Fruit fly (Drosophila melanogaster) whole organism, embryonic: ENCODE results near the gene CG34296.
A peak's percentile ranks its signal among the peaks of the same experiment; 100 is the strongest.

Experiments
- CG10959 ChIP-seq: fragments of 200-800 bp; sonication (Bioruptor generic); IDR thresholded peaks from 2 replicates; pipeline ENCODE4 v1.3.6; 2022; ENCODE audit warnings: missing biosample characterization, missing genetic modification characterization
- CG1233 ChIP-seq: fragments of 200-800 bp; sonication (Bioruptor generic); optimal IDR thresholded peaks from 4 replicates; lab custom pipeline; 2018; ENCODE audit warnings: missing biosample characterization, mild to moderate bottlenecking, missing genetic modification characterization
- CG12659 ChIP-seq: fragments of 200-800 bp; sonication (Bioruptor generic); optimal IDR thresholded peaks from 3 replicates; lab custom pipeline; 2017; ENCODE audit warnings: mild to moderate bottlenecking, missing biosample characterization, missing genetic modification reagents, missing genetic modification characterization
- CG12769 ChIP-seq: fragments of 200-800 bp; sonication (Bioruptor generic); optimal IDR thresholded peaks from 2 replicates; lab custom pipeline; 2019; ENCODE audit warnings: missing biosample characterization, mild to moderate bottlenecking, missing genetic modification characterization, moderate library complexity
- CG13123 ChIP-seq: fragments of 200-800 bp; sonication (Bioruptor generic); optimal IDR thresholded peaks from 2 replicates; lab custom pipeline; 2016; ENCODE audit warnings: missing biosample characterization, missing genetic modification characterization
- CG13424 ChIP-seq: fragments of 200-800 bp; sonication (Bioruptor generic); optimal IDR thresholded peaks from 2 replicates; lab custom pipeline; 2019; ENCODE audit warnings: missing biosample characterization, mild to moderate bottlenecking, missing genetic modification characterization, moderate library complexity
- CG15269 ChIP-seq: fragments of 200-800 bp; sonication (Bioruptor generic); optimal IDR thresholded peaks from 2 replicates; lab custom pipeline; 2018; ENCODE audit warnings: missing biosample characterization, mild to moderate bottlenecking, missing genetic modification characterization, moderate library complexity
- CG17568 ChIP-seq: fragments of 200-800 bp; sonication (Bioruptor generic); optimal IDR thresholded peaks from 2 replicates; lab custom pipeline; 2018; ENCODE audit warnings: missing biosample characterization, mild to moderate bottlenecking, missing genetic modification characterization, moderate library complexity
- CG18764 ChIP-seq: fragments of 200-800 bp; sonication (Bioruptor generic); optimal IDR thresholded peaks from 3 replicates; lab custom pipeline; 2016; ENCODE audit warnings: missing biosample characterization, missing genetic modification characterization
- CG2116 ChIP-seq: fragments of 200-800 bp; sonication (Bioruptor generic); optimal IDR thresholded peaks from 3 replicates; lab custom pipeline; 2018; ENCODE audit warnings: missing biosample characterization, mild to moderate bottlenecking, missing genetic modification characterization
- CG3065 ChIP-seq: fragments of 200-800 bp; sonication (Bioruptor generic); optimal IDR thresholded peaks from 2 replicates; lab custom pipeline; 2016; ENCODE audit warnings: missing biosample characterization, missing genetic modification characterization
- CG32532 ChIP-seq: fragments of 200-800 bp; sonication (Bioruptor generic); IDR thresholded peaks from 2 replicates; pipeline ENCODE4 v1.3.6; 2022; ENCODE audit warnings: missing biosample characterization, missing genetic modification characterization
- CG32772 ChIP-seq: fragments of 200-800 bp; sonication (Bioruptor generic); IDR thresholded peaks from 2 replicates; pipeline ENCODE4 v1.3.6; 2022; ENCODE audit warnings: missing biosample characterization, missing genetic modification characterization
- CG3838 ChIP-seq: fragments of 200-800 bp; sonication (Bioruptor generic); optimal IDR thresholded peaks from 3 replicates; lab custom pipeline; 2016; ENCODE audit warnings: missing biosample characterization, missing genetic modification characterization
- CG4730 ChIP-seq: fragments of 200-800 bp; sonication (Bioruptor generic); IDR thresholded peaks from 2 replicates; pipeline ENCODE4 v1.3.6; 2022; ENCODE audit warnings: missing biosample characterization, missing genetic modification characterization
- CG6683 ChIP-seq: fragments of 200-800 bp; sonication (Bioruptor generic); optimal IDR thresholded peaks from 2 replicates; lab custom pipeline; 2017; ENCODE audit warnings: missing biosample characterization, mild to moderate bottlenecking, missing genetic modification characterization, missing genetic modification reagents
- CG7271 ChIP-seq: fragments of 200-800 bp; sonication (Bioruptor generic); optimal IDR thresholded peaks from 2 replicates; lab custom pipeline; 2018; ENCODE audit warnings: missing biosample characterization, mild to moderate bottlenecking, missing genetic modification characterization, moderate library complexity
- CG7745 ChIP-seq: fragments of 200-800 bp; sonication (Bioruptor generic); optimal IDR thresholded peaks from 2 replicates; lab custom pipeline; 2018; ENCODE audit warnings: missing biosample characterization, mild to moderate bottlenecking, missing genetic modification characterization, moderate library complexity
- Dip3 ChIP-seq: fragments of 200-800 bp; sonication (Bioruptor generic); optimal IDR thresholded peaks from 3 replicates; lab custom pipeline; 2016; ENCODE audit warnings: missing biosample characterization, missing genetic modification characterization
- Eip74EF ChIP-seq, 2 experiments: fragments of 200-800 bp in 1 of 2; fragments of >200 bp in 1 of 2; sonication (Bioruptor generic) in 1 of 2; optimal IDR thresholded peaks; 2 replicates each; lab custom pipeline; 2017 to 2019; ENCODE audit warnings: missing biosample characterization in 2 of 2, missing genetic modification characterization in 2 of 2, mild to moderate bottlenecking in 1 of 2, moderate library complexity in 1 of 2
- Hmr ChIP-seq: fragments of 200-800 bp; sonication (Bioruptor generic); optimal IDR thresholded peaks from 3 replicates; lab custom pipeline; 2017; ENCODE audit warnings: mild to moderate bottlenecking, missing biosample characterization, missing genetic modification reagents, missing genetic modification characterization
- Lhr ChIP-seq: fragments of 200-800 bp; sonication (Bioruptor generic); optimal IDR thresholded peaks from 3 replicates; lab custom pipeline; 2017; ENCODE audit warnings: mild to moderate bottlenecking, missing biosample characterization, missing genetic modification reagents, missing genetic modification characterization
- Lpt ChIP-seq: fragments of >200 bp; optimal IDR thresholded peaks from 2 replicates; lab custom pipeline; 2018; ENCODE audit warnings: missing biosample characterization, missing genetic modification characterization
- Mrtf ChIP-seq: fragments of 200-800 bp; sonication (Bioruptor generic); IDR thresholded peaks from 3 replicates; pipeline ENCODE4 v1.3.6; 2022; ENCODE audit warnings: missing biosample characterization, missing genetic modification characterization
- NFAT ChIP-seq: fragments of 200-800 bp; sonication (Bioruptor generic); IDR thresholded peaks from 2 replicates; pipeline ENCODE4 v1.3.6; 2022; ENCODE audit warnings: missing biosample characterization, missing genetic modification characterization
- NK7.1 ChIP-seq: fragments of 200-800 bp; sonication (Bioruptor generic); optimal IDR thresholded peaks from 3 replicates; lab custom pipeline; 2016; ENCODE audit warnings: missing biosample characterization, missing genetic modification characterization
- Nf-YA ChIP-seq: fragments of 200-800 bp; sonication (Bioruptor generic); IDR thresholded peaks from 2 replicates; pipeline ENCODE4 v1.3.6; 2022; ENCODE audit warnings: missing biosample characterization, missing genetic modification characterization
- Nf-YB ChIP-seq: fragments of 200-800 bp; sonication (Bioruptor generic); optimal IDR thresholded peaks from 3 replicates; lab custom pipeline; 2019; ENCODE audit warnings: missing biosample characterization, mild to moderate bottlenecking, missing genetic modification characterization, moderate library complexity
- Optix ChIP-seq: fragments of 200-800 bp; sonication (Bioruptor generic); IDR thresholded peaks from 3 replicates; pipeline ENCODE4 v1.3.6; 2022; ENCODE audit warnings: missing biosample characterization, missing genetic modification characterization
- Sry-β ChIP-seq: fragments of 200-800 bp; sonication (Bioruptor generic); optimal IDR thresholded peaks from 2 replicates; lab custom pipeline; 2018; ENCODE audit warnings: missing biosample characterization, mild to moderate bottlenecking, missing genetic modification characterization, moderate library complexity
- Sry-δ ChIP-seq: fragments of 200-800 bp; sonication (Bioruptor generic); optimal IDR thresholded peaks from 2 replicates; lab custom pipeline; 2016; ENCODE audit warnings: missing biosample characterization, missing genetic modification characterization
- abd-A ChIP-seq: fragments of 200-800 bp; sonication (Bioruptor generic); optimal IDR thresholded peaks from 3 replicates; lab custom pipeline; 2019; ENCODE audit warnings: missing biosample characterization, mild to moderate bottlenecking, missing genetic modification characterization, moderate library complexity
- bsh ChIP-seq, 2 experiments: fragments of 200-800 bp; sonication (Bioruptor generic); optimal IDR thresholded peaks; 2 replicates each; lab custom pipeline; 2017 to 2018; ENCODE audit warnings: mild to moderate bottlenecking in 2 of 2, missing biosample characterization in 2 of 2, missing genetic modification characterization in 2 of 2, moderate library complexity in 1 of 2
- crp ChIP-seq, 2 experiments: fragments of 200-800 bp; sonication (Bioruptor generic); optimal IDR thresholded peaks; 2 replicates in 1 of 2; 3 replicates in 1 of 2; lab custom pipeline; 2017; ENCODE audit warnings: missing biosample characterization in 2 of 2, missing genetic modification characterization in 2 of 2, mild to moderate bottlenecking in 1 of 2, moderate library complexity in 1 of 2
- cwo ChIP-seq: fragments of 200-800 bp; sonication (Bioruptor generic); optimal IDR thresholded peaks from 3 replicates; lab custom pipeline; 2017; ENCODE audit warnings: missing biosample characterization, missing genetic modification characterization, mild to moderate bottlenecking, moderate library complexity, missing genetic modification reagents
- dan ChIP-seq: fragments of 200-800 bp; sonication (Bioruptor generic); IDR thresholded peaks from 2 replicates; pipeline ENCODE4 v1.3.6; 2022; ENCODE audit warnings: missing biosample characterization, missing genetic modification characterization
- dati ChIP-seq: fragments of 200-800 bp; sonication (Bioruptor generic); IDR thresholded peaks from 2 replicates; pipeline ENCODE4 v1.3.6; 2022; ENCODE audit warnings: missing biosample characterization, missing genetic modification characterization
- gem ChIP-seq: fragments of 200-800 bp; sonication (Bioruptor generic); optimal IDR thresholded peaks from 2 replicates; lab custom pipeline; 2019; ENCODE audit warnings: missing biosample characterization, mild to moderate bottlenecking, missing genetic modification characterization, moderate library complexity
- gt ChIP-seq: fragments of 200-800 bp; sonication (Bioruptor generic); IDR thresholded peaks from 2 replicates; pipeline ENCODE4 v1.3.6; 2022; ENCODE audit warnings: missing biosample characterization, missing genetic modification characterization
- insv ChIP-seq, 2 experiments: fragments of 200-800 bp; sonication (Bioruptor generic); optimal IDR thresholded peaks; 3 replicates each; lab custom pipeline; 2016 to 2018; ENCODE audit warnings: missing biosample characterization in 2 of 2, missing genetic modification characterization in 2 of 2
- jumu ChIP-seq: fragments of 200-800 bp; sonication (Bioruptor generic); optimal IDR thresholded peaks from 3 replicates; lab custom pipeline; 2016; ENCODE audit warnings: missing biosample characterization, missing genetic modification characterization
- kah ChIP-seq: fragments of 200-800 bp; sonication (Bioruptor generic); optimal IDR thresholded peaks from 2 replicates; lab custom pipeline; 2018; ENCODE audit warnings: missing biosample characterization, mild to moderate bottlenecking, missing genetic modification characterization
- kay ChIP-seq: fragments of 200-800 bp; sonication (Bioruptor generic); optimal IDR thresholded peaks from 2 replicates; lab custom pipeline; 2016; ENCODE audit warnings: missing biosample characterization, missing genetic modification characterization
- oc ChIP-seq: fragments of 200-800 bp; sonication (Bioruptor generic); optimal IDR thresholded peaks from 2 replicates; lab custom pipeline; 2018; ENCODE audit warnings: missing biosample characterization, mild to moderate bottlenecking, missing genetic modification characterization, moderate library complexity
- pzg ChIP-seq: fragments of 200-800 bp; sonication (Bioruptor generic); optimal IDR thresholded peaks from 3 replicates; lab custom pipeline; 2018; ENCODE audit warnings: missing biosample characterization, mild to moderate bottlenecking, missing genetic modification characterization, moderate library complexity
- rib ChIP-seq: fragments of 200-800 bp; sonication (Bioruptor generic); IDR thresholded peaks from 2 replicates; pipeline ENCODE4 v1.3.6; 2022; ENCODE audit warnings: missing biosample characterization, missing genetic modification characterization
- ro ChIP-seq: fragments of 200-800 bp; sonication (Bioruptor generic); IDR thresholded peaks from 2 replicates; pipeline ENCODE4 v1.3.6; 2022; ENCODE audit warnings: missing biosample characterization, missing genetic modification characterization
- salm ChIP-seq: fragments of 200-800 bp; sonication (Bioruptor generic); optimal IDR thresholded peaks from 2 replicates; lab custom pipeline; 2018; ENCODE audit warnings: missing biosample characterization, mild to moderate bottlenecking, missing genetic modification characterization
- sim ChIP-seq: fragments of 200-800 bp; sonication (Bioruptor generic); IDR thresholded peaks from 2 replicates; pipeline ENCODE4 v1.3.6; 2022; ENCODE audit warnings: missing biosample characterization, missing genetic modification characterization
- twi ChIP-seq: fragments of 200-800 bp; optimal IDR thresholded peaks from 2 replicates; lab custom pipeline; 2019; ENCODE audit warnings: missing biosample characterization, mild to moderate bottlenecking, missing genetic modification characterization, moderate library complexity

The CG34296 gene

DNA sequence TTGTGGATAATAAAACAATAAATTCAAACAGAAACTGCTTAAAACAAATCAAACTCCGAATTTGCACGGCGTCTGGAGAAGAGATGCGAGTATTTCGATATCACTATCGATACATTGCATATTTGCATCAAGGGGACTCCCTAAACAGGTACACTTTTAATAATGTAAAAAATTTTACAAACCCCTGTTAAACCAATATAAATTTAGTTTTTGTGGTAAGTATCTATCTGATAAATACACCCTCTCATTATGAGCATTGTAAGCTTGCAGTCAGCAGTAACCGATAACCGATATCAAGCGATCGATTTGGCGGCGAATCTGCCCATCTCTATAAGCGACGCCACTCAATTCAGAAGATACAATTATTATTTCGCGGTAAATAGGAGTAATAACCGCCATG, 47.0 kb upstream of the CG34296 start, which contains the start of the genes Bub3 and Cap-D2 (continued):
- peak; percentile 60 for TF ChIP-seq Hmr
- peak; percentile 63; the same call in 2 of the 3 replicates for TF ChIP-seq Optix (GFP tag; lab: Robert Waterston, UW)
- TF ChIP-seq twi: peak; percentile 51
- TF ChIP-seq Nf-YA: no peak
- no peak for TF ChIP-seq CG3838 (GFP tag; lab: Kevin White, UChicago)
- TF ChIP-seq dan: no peak
- peak; percentile 59 for TF ChIP-seq Lhr
- TF ChIP-seq Lpt (GFP tag; lab: Kevin White, UChicago): no peak
- TF ChIP-seq cwo (GFP tag; lab: Kevin White, UChicago): peak; percentile 29
- TF ChIP-seq Mrtf (GFP tag; lab: Robert Waterston, UW): no peak
- no peak for TF ChIP-seq CG7745 (tag; lab: Kevin White, UChicago)
- TF ChIP-seq CG3065 (GFP tag; lab: Kevin White, UChicago): no peak
- peak; percentile 12 for TF ChIP-seq oc (tag; lab: Kevin White, UChicago)
- peak; percentile 67 for TF ChIP-seq CG32532 (GFP tag; lab: Robert Waterston, UW)
- TF ChIP-seq abd-A (tag; lab: Kevin White, UChicago): no peak
- TF ChIP-seq insv (GFP tag; optimal IDR thresholded peaks at IDR 0.05; lab: Kevin White, UChicago): no peak
- TF ChIP-seq Sry-β (GFP tag; lab: Kevin White, UChicago): peak; percentile 4
- TF ChIP-seq pzg (GFP tag; lab: Kevin White, UChicago): peak; percentile 53
- peak; percentile 97 for TF ChIP-seq Sry-δ (GFP tag; lab: Kevin White, UChicago)
- TF ChIP-seq CG18764 (GFP tag; lab: Kevin White, UChicago): no peak
- TF ChIP-seq CG13424 (tag; lab: Kevin White, UChicago): peak; percentile 77
- TF ChIP-seq CG6683 (GFP tag; lab: Kevin White, UChicago): no peak
- peak in 1 of 2 experiments; percentile 75 for TF ChIP-seq bsh (GFP tag; optimal IDR thresholded peaks at IDR 0.05; lab: Kevin White, UChicago)
- TF ChIP-seq jumu (GFP tag; lab: Kevin White, UChicago): peak; percentile 86
- no peak for TF ChIP-seq CG12769 (tag; lab: Kevin White, UChicago)
- TF ChIP-seq ro (GFP tag; lab: Robert Waterston, UW): no peak
- TF ChIP-seq CG10959 (GFP tag; lab: Robert Waterston, UW): peak; percentile 46
- peak; percentile 8; the same call in 1 of the 2 replicates for TF ChIP-seq CG4730 (GFP tag; lab: Robert Waterston, UW)
- TF ChIP-seq Dip3 (GFP tag; lab: Kevin White, UChicago): peak; percentile 72
- TF ChIP-seq kah (GFP tag; lab: Kevin White, UChicago): no peak
- TF ChIP-seq CG1233 (GFP tag; lab: Kevin White, UChicago): peak; percentile 60
- no peak for TF ChIP-seq CG15269
- peak; percentile 39 for TF ChIP-seq CG7271 (tag; lab: Kevin White, UChicago)
- no peak for TF ChIP-seq CG17568 (GFP tag; lab: Kevin White, UChicago)
- peak; percentile 47 for TF ChIP-seq CG13123 (GFP tag; lab: Kevin White, UChicago)
- no peak for TF ChIP-seq gt
- peak; percentile 76 for TF ChIP-seq CG2116 (GFP tag; lab: Kevin White, UChicago)
- peak in 1 of 2 experiments; percentile 30 for TF ChIP-seq crp (GFP tag; optimal IDR thresholded peaks at IDR 0.05; lab: Kevin White, UChicago)
- no peak; the same call in 1 of the 2 replicates for TF ChIP-seq NFAT (GFP tag; lab: Robert Waterston, UW)
- peak; percentile 56; the same call in 1 of the 2 replicates for TF ChIP-seq rib (GFP tag; lab: Robert Waterston, UW)
- TF ChIP-seq CG32772 (GFP tag; lab: Robert Waterston, UW): peak; percentile 57; the same call in 1 of the 2 replicates
- TF ChIP-seq kay: no peak
- peak; percentile 71 for TF ChIP-seq CG12659 (GFP tag; lab: Kevin White, UChicago)
- no peak for TF ChIP-seq NK7.1 (GFP tag; lab: Kevin White, UChicago)
- no peak for TF ChIP-seq salm (tag; lab: Kevin White, UChicago)
- peak; percentile 41 for TF ChIP-seq Nf-YB (GFP tag; lab: Kevin White, UChicago)
- no peak for TF ChIP-seq sim (GFP tag; lab: Robert Waterston, UW)
- TF ChIP-seq dati (GFP tag; lab: Robert Waterston, UW): 0 out of 2 replicates have a peak, but pooled peaks have one; percentile 20
- no peak for TF ChIP-seq gem (tag; lab: Kevin White, UChicago)
- TF ChIP-seq Eip74EF (GFP tag; optimal IDR thresholded peaks at IDR 0.05; lab: Kevin White, UChicago): no peak
